Fruit fly (Drosophila melanogaster) whole organism, embryonic: ENCODE measurements around the gene Bgb.
A peak's percentile ranks its signal among the peaks of the same experiment; 100 is the strongest.

Experiments used
- BtbVII ChIP-seq: fragments of 200-800 bp; sonication (Bioruptor generic); optimal IDR thresholded peaks from 3 replicates; lab custom pipeline; 2017; ENCODE audit warnings: missing biosample characterization, mild to moderate bottlenecking, missing genetic modification characterization
- C15 ChIP-seq: fragments of 200-800 bp; sonication (Bioruptor generic); IDR thresholded peaks from 3 replicates; pipeline ENCODE4 v1.3.6; 2022; ENCODE audit warnings: missing biosample characterization, missing genetic modification characterization
- CG10366 ChIP-seq: fragments of 200-800 bp; sonication (Bioruptor generic); IDR thresholded peaks from 2 replicates; pipeline ENCODE4 v1.3.6; 2022; ENCODE audit warnings: missing biosample characterization, missing genetic modification characterization
- CG10462 ChIP-seq: fragments of 200-800 bp; sonication (Bioruptor generic); optimal IDR thresholded peaks from 2 replicates; lab custom pipeline; 2016; ENCODE audit warnings: missing biosample characterization, missing genetic modification characterization
- CG11560 ChIP-seq: fragments of 200-800 bp; sonication (Bioruptor generic); IDR thresholded peaks from 3 replicates; pipeline ENCODE4 v1.3.6; 2022; ENCODE audit warnings: missing biosample characterization, missing genetic modification characterization
- CG13424 ChIP-seq: fragments of 200-800 bp; sonication (Bioruptor generic); optimal IDR thresholded peaks from 2 replicates; lab custom pipeline; 2019; ENCODE audit warnings: missing biosample characterization, mild to moderate bottlenecking, missing genetic modification characterization, moderate library complexity
- CG14050 ChIP-seq: fragments of 200-800 bp; sonication (Bioruptor generic); IDR thresholded peaks from 3 replicates; pipeline ENCODE4 v1.3.6; 2022; ENCODE audit warnings: missing biosample characterization, missing genetic modification characterization
- CG15269 ChIP-seq: fragments of 200-800 bp; sonication (Bioruptor generic); optimal IDR thresholded peaks from 2 replicates; lab custom pipeline; 2018; ENCODE audit warnings: missing biosample characterization, mild to moderate bottlenecking, missing genetic modification characterization, moderate library complexity
- CG16815 ChIP-seq: fragments of 200-800 bp; sonication (Bioruptor generic); optimal IDR thresholded peaks from 3 replicates; lab custom pipeline; 2017; ENCODE audit warnings: missing biosample characterization, mild to moderate bottlenecking, missing genetic modification characterization
- CG17186 ChIP-seq: fragments of 200-800 bp; sonication (Bioruptor generic); optimal IDR thresholded peaks from 3 replicates; lab custom pipeline; 2017; ENCODE audit warnings: missing biosample characterization, missing genetic modification reagents, missing genetic modification characterization
- CG17361 ChIP-seq: fragments of 200-800 bp; sonication (Bioruptor generic); IDR thresholded peaks from 3 replicates; pipeline ENCODE4 v1.3.6; 2022; ENCODE audit warnings: missing biosample characterization, missing genetic modification characterization
- CG4730 ChIP-seq: fragments of 200-800 bp; sonication (Bioruptor generic); IDR thresholded peaks from 2 replicates; pipeline ENCODE4 v1.3.6; 2022; ENCODE audit warnings: missing biosample characterization, missing genetic modification characterization
- CG4820 ChIP-seq: fragments of 200-800 bp; sonication (Bioruptor generic); optimal IDR thresholded peaks from 3 replicates; lab custom pipeline; 2016; ENCODE audit warnings: missing biosample characterization, missing genetic modification characterization
- CG4854 ChIP-seq: fragments of 200-800 bp; sonication (Bioruptor generic); optimal IDR thresholded peaks from 2 replicates; lab custom pipeline; 2016; ENCODE audit warnings: missing biosample characterization, missing genetic modification characterization, inconsistent platforms
- CG6813 ChIP-seq: fragments of 200-800 bp; sonication (Bioruptor generic); optimal IDR thresholded peaks from 2 replicates; lab custom pipeline; 2017; ENCODE audit warnings: missing biosample characterization, missing genetic modification characterization, mild to moderate bottlenecking, moderate library complexity, missing genetic modification reagents
- CG7745 ChIP-seq: fragments of 200-800 bp; sonication (Bioruptor generic); optimal IDR thresholded peaks from 2 replicates; lab custom pipeline; 2018; ENCODE audit warnings: missing biosample characterization, mild to moderate bottlenecking, missing genetic modification characterization, moderate library complexity
- CG7928 ChIP-seq: fragments of 200-800 bp; sonication (Bioruptor generic); optimal IDR thresholded peaks from 2 replicates; lab custom pipeline; 2017; ENCODE audit warnings: missing biosample characterization, mild to moderate bottlenecking, missing genetic modification characterization
- CG8924 ChIP-seq: fragments of 200-800 bp; optimal IDR thresholded peaks from 3 replicates; lab custom pipeline; 2019; ENCODE audit warnings: missing biosample characterization, mild to moderate bottlenecking, missing genetic modification characterization, moderate library complexity
- Dbx ChIP-seq: fragments of 200-800 bp; sonication (Bioruptor generic); IDR thresholded peaks from 3 replicates; pipeline ENCODE4 v1.3.6; 2022; ENCODE audit warnings: missing biosample characterization, missing genetic modification characterization
- Dp ChIP-seq: fragments of 200-800 bp; sonication (Bioruptor generic); optimal IDR thresholded peaks from 2 replicates; lab custom pipeline; 2018; ENCODE audit warnings: missing biosample characterization, mild to moderate bottlenecking, missing genetic modification characterization, moderate library complexity
- E2f2 ChIP-seq: fragments of 200-800 bp; sonication (Bioruptor generic); IDR thresholded peaks from 2 replicates; pipeline ENCODE4 v1.3.6; 2022; ENCODE audit warnings: missing biosample characterization, missing genetic modification characterization
- ERR ChIP-seq: fragments of 200-800 bp; sonication (Bioruptor generic); optimal IDR thresholded peaks from 2 replicates; lab custom pipeline; 2016; ENCODE audit warnings: missing biosample characterization, missing genetic modification characterization
- Hey ChIP-seq: fragments of 200-800 bp; sonication (Bioruptor generic); optimal IDR thresholded peaks from 3 replicates; lab custom pipeline; 2018; ENCODE audit warnings: missing biosample characterization, mild to moderate bottlenecking, missing genetic modification characterization
- Jarid2 ChIP-seq: fragments of 200-800 bp; sonication (Bioruptor generic); optimal IDR thresholded peaks from 3 replicates; lab custom pipeline; 2017; ENCODE audit warnings: mild to moderate bottlenecking, missing biosample characterization, missing genetic modification reagents, missing genetic modification characterization
- Mrtf ChIP-seq: fragments of 200-800 bp; sonication (Bioruptor generic); IDR thresholded peaks from 3 replicates; pipeline ENCODE4 v1.3.6; 2022; ENCODE audit warnings: missing biosample characterization, missing genetic modification characterization
- NfI ChIP-seq: fragments of 200-800 bp; sonication (Bioruptor generic); optimal IDR thresholded peaks from 3 replicates; lab custom pipeline; 2018; ENCODE audit warnings: missing biosample characterization, mild to moderate bottlenecking, missing genetic modification characterization, moderate library complexity
- Six4 ChIP-seq: fragments of 200-800 bp; sonication (Bioruptor generic); optimal IDR thresholded peaks from 2 replicates; lab custom pipeline; 2016; ENCODE audit warnings: missing biosample characterization, missing genetic modification characterization
- Usf ChIP-seq: fragments of 200-800 bp; sonication (Bioruptor generic); optimal IDR thresholded peaks from 2 replicates; lab custom pipeline; 2017; ENCODE audit warnings: missing genotype, missing biosample characterization, missing genetic modification characterization
- cg ChIP-seq: fragments of 200-800 bp; sonication (Bioruptor generic); optimal IDR thresholded peaks from 3 replicates; lab custom pipeline; 2019; ENCODE audit warnings: missing biosample characterization, mild to moderate bottlenecking, missing genetic modification characterization, moderate library complexity
- chif ChIP-seq, 2 experiments: fragments of 200-800 bp; sonication (Bioruptor generic); optimal IDR thresholded peaks; 3 replicates each; lab custom pipeline; 2016; ENCODE audit warnings: missing biosample characterization in 2 of 2, missing genetic modification characterization in 2 of 2
- crc ChIP-seq: fragments of 200-800 bp; sonication (Bioruptor generic); optimal IDR thresholded peaks from 2 replicates; lab custom pipeline; 2016; ENCODE audit warnings: missing biosample characterization, missing genetic modification characterization
- da ChIP-seq: fragments of 200-800 bp; sonication (Bioruptor generic); optimal IDR thresholded peaks from 2 replicates; lab custom pipeline; 2016; ENCODE audit warnings: missing biosample characterization, missing genetic modification characterization
- fd102C ChIP-seq: fragments of 200-800 bp; sonication (Bioruptor generic); optimal IDR thresholded peaks from 2 replicates; lab custom pipeline; 2018; ENCODE audit warnings: missing biosample characterization, mild to moderate bottlenecking, missing genetic modification characterization, moderate library complexity
- hb ChIP-seq: fragments of 200-800 bp; sonication (Bioruptor generic); IDR thresholded peaks from 3 replicates; pipeline ENCODE4 v1.3.6; 2022; ENCODE audit warnings: missing biosample characterization, missing genetic modification characterization; ENCODE audit not compliant: partially characterized antibody
- ind ChIP-seq: fragments of 200-800 bp; sonication (Bioruptor generic); optimal IDR thresholded peaks from 3 replicates; lab custom pipeline; 2016; ENCODE audit warnings: missing biosample characterization, missing genetic modification characterization
- kay ChIP-seq: fragments of 200-800 bp; sonication (Bioruptor generic); optimal IDR thresholded peaks from 2 replicates; lab custom pipeline; 2016; ENCODE audit warnings: missing biosample characterization, missing genetic modification characterization
- lab ChIP-seq: fragments of 200-800 bp; sonication (Bioruptor generic); optimal IDR thresholded peaks from 3 replicates; lab custom pipeline; 2017; ENCODE audit warnings: missing biosample characterization, missing genetic modification characterization, mild to moderate bottlenecking, moderate library complexity, missing genetic modification reagents
- maf-S ChIP-seq: fragments of 200-800 bp; sonication (Bioruptor generic); optimal IDR thresholded peaks from 2 replicates; lab custom pipeline; 2016; ENCODE audit warnings: missing biosample characterization, missing genetic modification characterization
- oc ChIP-seq: fragments of 200-800 bp; sonication (Bioruptor generic); optimal IDR thresholded peaks from 2 replicates; lab custom pipeline; 2018; ENCODE audit warnings: missing biosample characterization, mild to moderate bottlenecking, missing genetic modification characterization, moderate library complexity
- org-1 ChIP-seq: fragments of 200-800 bp; sonication (Bioruptor generic); optimal IDR thresholded peaks from 2 replicates; lab custom pipeline; 2017; ENCODE audit warnings: missing biosample characterization, missing genetic modification characterization
- run ChIP-seq: fragments of 200-800 bp; sonication (Bioruptor generic); optimal IDR thresholded peaks from 3 replicates; lab custom pipeline; 2018; ENCODE audit warnings: missing biosample characterization, mild to moderate bottlenecking, missing genetic modification characterization
- sc ChIP-seq, 3 experiments: fragments of >200 bp in 2 of 3; fragments of 200-800 bp in 1 of 3; sonication (Bioruptor generic) in 1 of 3; optimal IDR thresholded peaks; 2 replicates in 2 of 3; 3 replicates in 1 of 3; lab custom pipeline; 2017; ENCODE audit warnings: mild to moderate bottlenecking in 1 of 3, missing biosample characterization in 1 of 3, missing genetic modification characterization in 1 of 3, missing genetic modification reagents in 1 of 3
- sd ChIP-seq: fragments of 200-800 bp; sonication (Bioruptor generic); optimal IDR thresholded peaks from 3 replicates; lab custom pipeline; 2018; ENCODE audit warnings: missing biosample characterization, mild to moderate bottlenecking, missing genetic modification characterization, moderate library complexity
- sens-2 ChIP-seq: fragments of 200-800 bp; sonication (Bioruptor generic); IDR thresholded peaks from 2 replicates; pipeline ENCODE4 v1.3.6; 2022; ENCODE audit warnings: missing biosample characterization, missing genetic modification characterization
- slbo ChIP-seq: fragments of 200-800 bp; sonication (Bioruptor generic); IDR thresholded peaks from 2 replicates; pipeline ENCODE4 v1.3.6; 2022; ENCODE audit warnings: missing biosample characterization, missing genetic modification characterization
- slou ChIP-seq: fragments of 200-800 bp; sonication (Bioruptor generic); optimal IDR thresholded peaks from 3 replicates; lab custom pipeline; 2016; ENCODE audit warnings: missing biosample characterization, missing genetic modification characterization
- sna ChIP-seq: fragments of 200-800 bp; sonication (Bioruptor generic); IDR thresholded peaks from 2 replicates; pipeline ENCODE4 v1.3.6; 2022; ENCODE audit warnings: missing biosample characterization, missing genetic modification characterization; ENCODE audit not compliant: partially characterized antibody
- tx ChIP-seq: fragments of 200-800 bp; sonication (Bioruptor generic); optimal IDR thresholded peaks from 2 replicates; lab custom pipeline; 2016; ENCODE audit warnings: missing biosample characterization, missing genetic modification characterization
- unc-4 ChIP-seq: fragments of 200-800 bp; sonication (Bioruptor generic); IDR thresholded peaks from 2 replicates; pipeline ENCODE4 v1.3.6; 2022; ENCODE audit warnings: missing biosample characterization, missing genetic modification characterization; ENCODE audit not compliant: partially characterized antibody
- yki ChIP-seq: fragments of >200 bp; optimal IDR thresholded peaks from 3 replicates; lab custom pipeline; 2018

Bgb gene

DNA sequence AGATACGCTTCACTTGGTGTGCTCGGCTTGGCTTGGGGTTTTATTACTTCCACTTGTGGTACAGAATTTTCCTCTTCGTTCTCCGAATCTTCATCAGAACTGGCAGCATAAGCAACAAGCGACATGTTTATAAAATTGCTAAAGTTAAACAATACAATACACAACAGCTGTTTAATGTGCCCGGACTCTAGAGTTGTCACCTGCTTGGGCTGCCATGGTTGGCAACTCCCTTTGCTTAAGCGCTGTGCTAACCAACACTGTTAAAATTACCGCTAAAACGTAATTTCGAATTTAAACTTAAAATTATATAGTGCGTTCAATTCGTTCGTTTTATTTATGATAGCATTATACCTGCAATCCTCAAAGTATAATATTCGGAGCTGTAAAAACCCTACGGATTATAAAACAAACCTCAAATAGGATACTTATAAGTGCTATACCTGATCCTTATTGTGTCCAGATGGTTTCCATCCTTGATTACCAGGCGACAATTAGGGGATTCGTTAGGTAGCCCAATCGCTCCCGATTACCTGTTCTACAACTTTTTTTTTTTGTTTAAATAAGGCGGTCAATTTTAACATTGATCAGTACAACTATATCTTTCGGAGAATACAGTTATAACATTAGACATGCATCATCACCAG, 7.9 kb downstream of the Bgb start, which contains the start of the genes CG17249 and Bro (continued):
- TF ChIP-seq E2f2 (GFP tag; lab: Robert Waterston, UW), result peak; percentile 97
- TF ChIP-seq tx, result no peak
- peak; percentile 43 for TF ChIP-seq NfI (GFP tag; lab: Kevin White, UChicago)
- no peak for TF ChIP-seq Mrtf (GFP tag; lab: Robert Waterston, UW)
- TF ChIP-seq CG15269 (tag; lab: Kevin White, UChicago), result no peak
- no peak for TF ChIP-seq fd102C (GFP tag; lab: Kevin White, UChicago)
- no peak for TF ChIP-seq kay
- no peak for TF ChIP-seq yki (lab: Kevin White, UChicago)
- TF ChIP-seq maf-S, result peak; percentile 32
- TF ChIP-seq Usf (GFP tag; lab: Kevin White, UChicago), result no peak
- no peak for TF ChIP-seq oc
- TF ChIP-seq sd (tag; lab: Kevin White, UChicago), result no peak
- no peak for TF ChIP-seq lab
- peak; percentile 75 for TF ChIP-seq slbo (GFP tag; lab: Robert Waterston, UW)
- 0 out of 3 replicates have a peak, but pooled peaks have one; percentile 39 for TF ChIP-seq Dbx (GFP tag; lab: Robert Waterston, UW)
- no peak for TF ChIP-seq cg (GFP tag; lab: Kevin White, UChicago)
- TF ChIP-seq crc (GFP tag; lab: Kevin White, UChicago), result no peak
- no peak for TF ChIP-seq sc (optimal IDR thresholded peaks at IDR 0.05; lab: Kevin White, UChicago)
- no peak for TF ChIP-seq sc (GFP tag; optimal IDR thresholded peaks at IDR 0.05; lab: Kevin White, UChicago)
- TF ChIP-seq ind, result no peak
- no peak for TF ChIP-seq CG7745 (tag; lab: Kevin White, UChicago)
- TF ChIP-seq CG6813, result no peak
- TF ChIP-seq CG4854, result peak; percentile 94
- TF ChIP-seq CG10366, result no peak
- TF ChIP-seq CG7928 (GFP tag; lab: Kevin White, UChicago), result no peak
- TF ChIP-seq CG16815, result no peak
- no peak for TF ChIP-seq CG14050
- TF ChIP-seq BtbVII (GFP tag; lab: Kevin White, UChicago), result no peak
- 0 out of 3 replicates have a peak, but pooled peaks have one; percentile 11 for TF ChIP-seq C15 (GFP tag; lab: Robert Waterston, UW)
- no peak for TF ChIP-seq hb (GFP tag; lab: Robert Waterston, UW)
- no peak for TF ChIP-seq Jarid2
- TF ChIP-seq slou (GFP tag; lab: Kevin White, UChicago), result no peak
- no peak for TF ChIP-seq CG4730 (GFP tag; lab: Robert Waterston, UW)
- TF ChIP-seq CG8924 (tag; lab: Kevin White, UChicago), result peak; percentile 37
- TF ChIP-seq CG17186 (GFP tag; lab: Kevin White, UChicago), result peak; percentile 49
- TF ChIP-seq CG13424 (tag; lab: Kevin White, UChicago), result no peak
- TF ChIP-seq sens-2 (GFP tag; lab: Robert Waterston, UW), result no peak
- TF ChIP-seq da (GFP tag; lab: Kevin White, UChicago), result no peak
- no peak for TF ChIP-seq run (tag; lab: Kevin White, UChicago)
- TF ChIP-seq Dp (GFP tag; lab: Kevin White, UChicago), result peak; percentile 98
- peak; percentile 59 for TF ChIP-seq ERR (GFP tag; lab: Kevin White, UChicago)
- no peak for TF ChIP-seq org-1 (GFP tag; lab: Kevin White, UChicago)
- TF ChIP-seq sna (GFP tag; lab: Robert Waterston, UW), result no peak
- TF ChIP-seq chif (GFP tag; optimal IDR thresholded peaks at IDR 0.05; lab: Kevin White, UChicago), result no peak
- no peak for TF ChIP-seq CG11560 (tag; lab: Robert Waterston, UW)
- peak; percentile 28 for TF ChIP-seq CG10462
- TF ChIP-seq Hey, result no peak
- TF ChIP-seq CG4820 (GFP tag; lab: Kevin White, UChicago), result no peak
- TF ChIP-seq CG17361 (GFP tag; lab: Robert Waterston, UW), result no peak
- no peak for TF ChIP-seq unc-4 (GFP tag; lab: Robert Waterston, UW)
- TF ChIP-seq Six4 (GFP tag; lab: Kevin White, UChicago), result no peak
